Fruit fly (Drosophila melanogaster) whole organism, embryonic: ENCODE data around the gene mia.

ENCODE experiments used
- Antp ChIP-seq: fragments of 200-800 bp; sonication (Bioruptor generic); optimal IDR thresholded peaks from 3 replicates; lab custom pipeline; 2016; ENCODE audit warnings: missing biosample characterization, missing genetic modification characterization
- Atf-2 ChIP-seq: fragments of 200-800 bp; sonication (Bioruptor generic); optimal IDR thresholded peaks from 2 replicates; lab custom pipeline; 2016; ENCODE audit warnings: missing biosample characterization, missing genetic modification characterization
- BEAF-32 ChIP-seq: fragments of 200-800 bp; sonication (Bioruptor generic); optimal IDR thresholded peaks from 3 replicates; lab custom pipeline; 2017; ENCODE audit warnings: missing biosample characterization, missing genetic modification characterization, mild to moderate bottlenecking, moderate library complexity, missing genetic modification reagents
- CG10209 ChIP-seq: fragments of 200-800 bp; sonication (Bioruptor generic); optimal IDR thresholded peaks from 3 replicates; lab custom pipeline; 2017; ENCODE audit warnings: missing biosample characterization, mild to moderate bottlenecking, missing genetic modification characterization, missing genetic modification reagents
- CG1024 ChIP-seq: fragments of 200-800 bp; sonication (Bioruptor generic); IDR thresholded peaks from 2 replicates; pipeline ENCODE4 v1.3.6; 2022; ENCODE audit warnings: missing biosample characterization, missing genetic modification characterization
- CG10267 ChIP-seq: fragments of 200-800 bp; sonication (Bioruptor generic); optimal IDR thresholded peaks from 2 replicates; lab custom pipeline; 2018; ENCODE audit warnings: missing biosample characterization, mild to moderate bottlenecking, missing genetic modification characterization, moderate library complexity
- CG10462 ChIP-seq: fragments of 200-800 bp; sonication (Bioruptor generic); optimal IDR thresholded peaks from 2 replicates; lab custom pipeline; 2016; ENCODE audit warnings: missing biosample characterization, missing genetic modification characterization
- CG13296 ChIP-seq: fragments of 200-800 bp; sonication (Bioruptor generic); optimal IDR thresholded peaks from 3 replicates; lab custom pipeline; 2018; ENCODE audit warnings: missing biosample characterization, mild to moderate bottlenecking, missing genetic modification characterization
- CG13775 ChIP-seq: fragments of 200-800 bp; sonication (Bioruptor generic); optimal IDR thresholded peaks from 3 replicates; lab custom pipeline; 2017; ENCODE audit warnings: missing biosample characterization, mild to moderate bottlenecking, missing genetic modification characterization
- CG16779 ChIP-seq: fragments of 200-800 bp; sonication (Bioruptor generic); IDR thresholded peaks from 2 replicates; pipeline ENCODE4 v1.3.6; 2022; ENCODE audit warnings: missing biosample characterization, missing genetic modification characterization
- CG18262 ChIP-seq: fragments of 200-800 bp; optimal IDR thresholded peaks from 3 replicates; lab custom pipeline; 2019; ENCODE audit warnings: missing biosample characterization, mild to moderate bottlenecking, missing genetic modification characterization, moderate library complexity
- CG18476 ChIP-seq: fragments of 200-800 bp; sonication (Bioruptor generic); optimal IDR thresholded peaks from 2 replicates; lab custom pipeline; 2016; ENCODE audit warnings: missing biosample characterization, mild to moderate bottlenecking, missing genetic modification characterization
- CG18599 ChIP-seq: fragments of 200-800 bp; sonication (Bioruptor generic); optimal IDR thresholded peaks from 3 replicates; lab custom pipeline; 2017; ENCODE audit warnings: missing biosample characterization, missing genetic modification characterization, mild to moderate bottlenecking, moderate library complexity, missing genetic modification reagents
- CG2129 ChIP-seq: fragments of 200-800 bp; sonication (Bioruptor generic); IDR thresholded peaks from 2 replicates; pipeline ENCODE4 v1.3.6; 2022; ENCODE audit warnings: missing biosample characterization, missing genetic modification characterization; ENCODE audit not compliant: partially characterized antibody
- CG30020 ChIP-seq: fragments of 200-800 bp; optimal IDR thresholded peaks from 2 replicates; lab custom pipeline; 2019; ENCODE audit warnings: missing biosample characterization, mild to moderate bottlenecking, missing genetic modification characterization, moderate library complexity
- CG31224 ChIP-seq: fragments of 200-800 bp; sonication (Bioruptor generic); IDR thresholded peaks from 2 replicates; pipeline ENCODE4 v1.3.6; 2022; ENCODE audit warnings: missing biosample characterization, missing genetic modification characterization
- CG4360 ChIP-seq: fragments of 200-800 bp; sonication (Bioruptor generic); IDR thresholded peaks from 2 replicates; pipeline ENCODE4 v1.3.6; 2022; ENCODE audit warnings: missing biosample characterization, missing genetic modification characterization
- CG4854 ChIP-seq: fragments of 200-800 bp; sonication (Bioruptor generic); optimal IDR thresholded peaks from 2 replicates; lab custom pipeline; 2016; ENCODE audit warnings: missing biosample characterization, missing genetic modification characterization, inconsistent platforms
- CG6683 ChIP-seq: fragments of 200-800 bp; sonication (Bioruptor generic); optimal IDR thresholded peaks from 2 replicates; lab custom pipeline; 2017; ENCODE audit warnings: missing biosample characterization, mild to moderate bottlenecking, missing genetic modification characterization, missing genetic modification reagents
- CG6689 ChIP-seq: fragments of 200-800 bp; sonication (Bioruptor generic); IDR thresholded peaks from 2 replicates; pipeline ENCODE4 v1.3.6; 2022; ENCODE audit warnings: missing biosample characterization, missing genetic modification characterization
- CG6765 ChIP-seq: fragments of 200-800 bp; sonication (Bioruptor generic); optimal IDR thresholded peaks from 3 replicates; lab custom pipeline; 2017; ENCODE audit warnings: missing biosample characterization, mild to moderate bottlenecking, missing genetic modification characterization
- CG7372 ChIP-seq: fragments of 200-800 bp; sonication (Bioruptor generic); IDR thresholded peaks from 2 replicates; pipeline ENCODE4 v1.3.6; 2022; ENCODE audit warnings: missing biosample characterization, missing genetic modification characterization
- CG7556 ChIP-seq: fragments of 200-800 bp; sonication (Bioruptor generic); optimal IDR thresholded peaks from 2 replicates; lab custom pipeline; 2017; ENCODE audit warnings: missing biosample characterization, mild to moderate bottlenecking, missing genetic modification characterization
- CG8359 ChIP-seq: fragments of 200-800 bp; sonication (Bioruptor generic); optimal IDR thresholded peaks from 2 replicates; lab custom pipeline; 2017; ENCODE audit warnings: missing biosample characterization, mild to moderate bottlenecking, missing genetic modification characterization, borderline replicate concordance
- CG8478 ChIP-seq: fragments of >200 bp; optimal IDR thresholded peaks from 2 replicates; lab custom pipeline; 2018
- CG9437 ChIP-seq: fragments of 200-800 bp; sonication (Bioruptor generic); optimal IDR thresholded peaks from 2 replicates; lab custom pipeline; 2018; ENCODE audit warnings: missing biosample characterization, mild to moderate bottlenecking, missing genetic modification characterization
- CoRest ChIP-seq: fragments of 200-800 bp; sonication (Bioruptor generic); optimal IDR thresholded peaks from 3 replicates; lab custom pipeline; 2018; ENCODE audit warnings: missing biosample characterization, mild to moderate bottlenecking, missing genetic modification characterization, moderate library complexity
- Gsc ChIP-seq: fragments of 200-800 bp; sonication (Bioruptor generic); IDR thresholded peaks from 2 replicates; pipeline ENCODE4 v1.3.6; 2022; ENCODE audit warnings: missing biosample characterization, missing genetic modification characterization
- HLHmδ ChIP-seq: fragments of 200-800 bp; sonication (Bioruptor generic); optimal IDR thresholded peaks from 2 replicates; lab custom pipeline; 2018; ENCODE audit warnings: missing biosample characterization, mild to moderate bottlenecking, missing genetic modification characterization, moderate library complexity
- Jarid2 ChIP-seq: fragments of 200-800 bp; sonication (Bioruptor generic); optimal IDR thresholded peaks from 3 replicates; lab custom pipeline; 2017; ENCODE audit warnings: mild to moderate bottlenecking, missing biosample characterization, missing genetic modification reagents, missing genetic modification characterization
- Max ChIP-seq: fragments of 200-800 bp; sonication (Bioruptor generic); optimal IDR thresholded peaks from 2 replicates; lab custom pipeline; 2016; ENCODE audit warnings: missing biosample characterization, mild to moderate bottlenecking, missing genetic modification characterization
- NC2α ChIP-seq: fragments of 200-800 bp; sonication (Bioruptor generic); optimal IDR thresholded peaks from 2 replicates; lab custom pipeline; 2016; ENCODE audit warnings: missing biosample characterization, missing genetic modification characterization
- Rfx ChIP-seq: fragments of 200-800 bp; sonication (Bioruptor generic); IDR thresholded peaks from 2 replicates; pipeline ENCODE4 v1.3.6; 2022; ENCODE audit warnings: missing biosample characterization, missing genetic modification characterization
- Rx ChIP-seq: fragments of 200-800 bp; sonication (Bioruptor generic); IDR thresholded peaks from 2 replicates; pipeline ENCODE4 v1.3.6; 2022; ENCODE audit warnings: missing biosample characterization, missing genetic modification characterization
- Ssrp ChIP-seq: fragments of 200-800 bp; sonication (Bioruptor generic); optimal IDR thresholded peaks from 2 replicates; lab custom pipeline; 2018; ENCODE audit warnings: missing biosample characterization, mild to moderate bottlenecking, missing genetic modification characterization, moderate library complexity
- btn ChIP-seq: fragments of 200-800 bp; sonication (Bioruptor generic); optimal IDR thresholded peaks from 2 replicates; lab custom pipeline; 2016; ENCODE audit warnings: missing biosample characterization, missing genetic modification characterization
- corto ChIP-seq: fragments of 200-800 bp; sonication (Bioruptor generic); optimal IDR thresholded peaks from 2 replicates; lab custom pipeline; 2016; ENCODE audit warnings: missing biosample characterization, mild to moderate bottlenecking, missing genetic modification characterization, moderate library complexity
- crp ChIP-seq, 2 experiments: fragments of 200-800 bp; sonication (Bioruptor generic); optimal IDR thresholded peaks; 2 replicates in 1 of 2; 3 replicates in 1 of 2; lab custom pipeline; 2017; ENCODE audit warnings: missing biosample characterization in 2 of 2, missing genetic modification characterization in 2 of 2, mild to moderate bottlenecking in 1 of 2, moderate library complexity in 1 of 2
- danr ChIP-seq: fragments of 200-800 bp; sonication (Bioruptor generic); IDR thresholded peaks from 2 replicates; pipeline ENCODE4 v1.3.6; 2022; ENCODE audit warnings: missing biosample characterization, missing genetic modification characterization
- disco-r ChIP-seq: fragments of 200-800 bp; sonication (Bioruptor generic); optimal IDR thresholded peaks from 2 replicates; lab custom pipeline; 2016; ENCODE audit warnings: missing biosample characterization, missing genetic modification characterization
- dysf ChIP-seq: fragments of 200-800 bp; sonication (Bioruptor generic); IDR thresholded peaks from 3 replicates; pipeline ENCODE4 v1.3.6; 2022; ENCODE audit warnings: missing biosample characterization, missing genetic modification characterization
- eyg ChIP-seq: fragments of 200-800 bp; sonication (Bioruptor generic); optimal IDR thresholded peaks from 3 replicates; lab custom pipeline; 2016; ENCODE audit warnings: missing biosample characterization, missing genetic modification characterization
- gt ChIP-seq: fragments of 200-800 bp; sonication (Bioruptor generic); IDR thresholded peaks from 2 replicates; pipeline ENCODE4 v1.3.6; 2022; ENCODE audit warnings: missing biosample characterization, missing genetic modification characterization
- insv ChIP-seq, 2 experiments: fragments of 200-800 bp; sonication (Bioruptor generic); optimal IDR thresholded peaks; 3 replicates each; lab custom pipeline; 2016 to 2018; ENCODE audit warnings: missing biosample characterization in 2 of 2, missing genetic modification characterization in 2 of 2
- ken ChIP-seq: fragments of 200-800 bp; sonication (Bioruptor generic); IDR thresholded peaks from 3 replicates; pipeline ENCODE4 v1.3.6; 2022; ENCODE audit warnings: missing biosample characterization, missing genetic modification characterization
- mld ChIP-seq: fragments of 200-800 bp; sonication (Bioruptor generic); IDR thresholded peaks from 3 replicates; pipeline ENCODE4 v1.3.6; 2022; ENCODE audit warnings: missing biosample characterization, missing genetic modification characterization; ENCODE audit not compliant: partially characterized antibody
- otp ChIP-seq: fragments of 200-800 bp; sonication (Bioruptor generic); IDR thresholded peaks from 3 replicates; pipeline ENCODE4, ENCODE4 v1.3.6; 2022; ENCODE audit warnings: missing biosample characterization, missing genetic modification characterization
- ranshi ChIP-seq: fragments of 200-800 bp; sonication (Bioruptor generic); IDR thresholded peaks from 2 replicates; pipeline ENCODE4 v1.3.6; 2022; ENCODE audit warnings: missing biosample characterization, missing genetic modification characterization
- schlank ChIP-seq: fragments of 200-800 bp; sonication (Bioruptor generic); optimal IDR thresholded peaks from 2 replicates; lab custom pipeline; 2018; ENCODE audit warnings: missing biosample characterization, mild to moderate bottlenecking, missing genetic modification characterization
- shn ChIP-seq: fragments of 200-800 bp; sonication (Bioruptor generic); optimal IDR thresholded peaks from 3 replicates; lab custom pipeline; 2016; ENCODE audit warnings: missing biosample characterization, missing genetic modification characterization
- zfh2 ChIP-seq: fragments of 200-800 bp; sonication (Bioruptor generic); optimal IDR thresholded peaks from 2 replicates; lab custom pipeline; 2016; ENCODE audit warnings: missing biosample characterization, missing genetic modification characterization

The mia gene

dm6 chr3R:5568590-5568989, 17.6 kb upstream of the mia start, which contains the start of the genes CG2931 and Rheb (continued):
- TF ChIP-seq CoRest (tag; lab: Kevin White, UChicago) (peak; percentile 77), danr (GFP tag; lab: Robert Waterston, UW) (peak; percentile 36; the same call in 1 of the 2 replicates), corto (peak; percentile 41), CG8478 (lab: Kevin White, UChicago) (no peak), CG16779 (GFP tag; lab: Robert Waterston, UW) (no peak), crp (GFP tag; optimal IDR thresholded peaks at IDR 0.05; lab: Kevin White, UChicago) (peak in 1 of 2 experiments; percentile 55), HLHmδ (GFP tag; lab: Kevin White, UChicago) (no peak), BEAF-32 (peak; percentile 91), CG31224 (GFP tag; lab: Robert Waterston, UW) (no peak), insv (GFP tag; optimal IDR thresholded peaks at IDR 0.05; lab: Kevin White, UChicago) (peak in 1 of 2 experiments; percentile 59), CG7556 (peak; percentile 20), eyg (GFP tag; lab: Kevin White, UChicago) (no peak), CG2129 (GFP tag; lab: Robert Waterston, UW) (peak; percentile 66), CG4360 (GFP tag; lab: Robert Waterston, UW) (no peak), Gsc (GFP tag; lab: Robert Waterston, UW) (0 out of 2 replicates have a peak, but pooled peaks have one; percentile 7), CG13296 (peak; percentile 23), CG4854 (GFP tag; lab: Kevin White, UChicago) (peak; percentile 27), Max (GFP tag; lab: Kevin White, UChicago) (peak; percentile 66), mld (no peak), CG6765 (GFP tag; lab: Kevin White, UChicago) (peak; percentile 33), shn (GFP tag; lab: Kevin White, UChicago) (no peak), Ssrp (tag; lab: Kevin White, UChicago) (peak; percentile 37), gt (GFP tag; lab: Robert Waterston, UW) (no peak), zfh2 (GFP tag; lab: Kevin White, UChicago) (peak; percentile 72), CG8359 (no peak), disco-r (GFP tag; lab: Kevin White, UChicago) (no peak), dysf (GFP tag; lab: Robert Waterston, UW) (peak; percentile 72), Rx (GFP tag; lab: Robert Waterston, UW) (peak; percentile 41), CG10462 (GFP tag; lab: Kevin White, UChicago) (peak; percentile 86), ken (GFP tag; lab: Robert Waterston, UW) (peak; percentile 66), CG18476 (GFP tag; lab: Kevin White, UChicago) (peak; percentile 43), otp (GFP tag; lab: Robert Waterston, UW) (no peak), CG18599 (GFP tag; lab: Kevin White, UChicago) (peak; percentile 37), CG9437 (GFP tag; lab: Kevin White, UChicago) (peak; percentile 5), ranshi (GFP tag; lab: Robert Waterston, UW) (0 out of 2 replicates have a peak, but pooled peaks have one; percentile 51), CG13775 (GFP tag; lab: Kevin White, UChicago) (peak; percentile 70), CG10267 (tag; lab: Kevin White, UChicago) (peak; percentile 80), Antp (peak; percentile 28), CG18262 (peak; percentile 57), CG1024 (GFP tag; lab: Robert Waterston, UW) (peak; percentile 82), CG6683 (GFP tag; lab: Kevin White, UChicago) (peak; percentile 8), btn (GFP tag; lab: Kevin White, UChicago) (no peak), Jarid2 (GFP tag; lab: Kevin White, UChicago) (no peak), CG30020 (tag; lab: Kevin White, UChicago) (peak; percentile 97), CG10209 (GFP tag; lab: Kevin White, UChicago) (peak; percentile 51), Atf-2 (peak; percentile 37), schlank (tag; lab: Kevin White, UChicago) (no peak), Rfx (GFP tag; lab: Robert Waterston, UW) (peak; percentile 81), NC2α (no peak), CG6689 (GFP tag; lab: Robert Waterston, UW) (peak; percentile 69), CG7372 (GFP tag; lab: Robert Waterston, UW) (peak; percentile 24; the same call in 1 of the 2 replicates)
